Worm (Caenorhabditis elegans) whole organism, early embryonic: Measurements from ENCODE around the gene F13E9.19.
A peak's percentile ranks its signal among the peaks of the same experiment; 100 is the strongest.

Experiments used
- F13C5.2 ChIP-seq: sonication (generic microtip); optimal IDR thresholded peaks from 2 replicates; lab custom pipeline; 2017; ENCODE audit warnings: mild to moderate bottlenecking, missing genetic modification characterization, inconsistent platforms, missing compliant biosample characterization
- ama-1 ChIP-seq: fragments of 150-350 bp; optimal IDR thresholded peaks from 2 replicates; lab custom pipeline; 2014
- ceh-13 ChIP-seq: fragments of 200-800 bp; sonication (Bioruptor generic); optimal IDR thresholded peaks from 2 replicates; lab custom pipeline; 2018; ENCODE audit warnings: mild to moderate bottlenecking, missing genetic modification characterization, missing compliant biosample characterization
- ceh-36 ChIP-seq: sonication (generic microtip); optimal IDR thresholded peaks from 2 replicates; lab custom pipeline; 2016; ENCODE audit warnings: missing genetic modification characterization, inconsistent platforms, missing compliant biosample characterization
- ets-7 ChIP-seq: sonication (generic microtip); optimal IDR thresholded peaks from 2 replicates; lab custom pipeline; 2016; ENCODE audit warnings: missing genotype, missing genetic modification characterization, missing compliant biosample characterization
- flt-1 ChIP-seq: fragments of 200-800 bp; sonication (Bioruptor generic); IDR thresholded peaks from 2 replicates; pipeline ENCODE4 v1.3.6; 2022; ENCODE audit warnings: missing genetic modification characterization, missing compliant biosample characterization
- hmbx-1 ChIP-seq: sonication (generic microtip); optimal IDR thresholded peaks from 2 replicates; lab custom pipeline; 2016; ENCODE audit warnings: mild to moderate bottlenecking, missing genetic modification characterization, missing compliant biosample characterization
- hmg-4 ChIP-seq: fragments of 200-800 bp; sonication (Bioruptor generic); optimal IDR thresholded peaks from 2 replicates; lab custom pipeline; 2018; ENCODE audit warnings: mild to moderate bottlenecking, missing genetic modification characterization, missing compliant biosample characterization
- hnd-1 ChIP-seq: sonication (generic microtip); optimal IDR thresholded peaks from 2 replicates; lab custom pipeline; 2016; ENCODE audit warnings: missing genetic modification characterization, missing compliant biosample characterization
- pes-1 ChIP-seq: fragments of 200-800 bp; sonication (Bioruptor generic); IDR thresholded peaks from 2 replicates; pipeline ENCODE4 v1.3.6; 2022; ENCODE audit warnings: missing genetic modification reagents, missing genetic modification characterization, missing compliant biosample characterization
- scrt-1 ChIP-seq: fragments of 200-800 bp; sonication (Bioruptor generic); IDR thresholded peaks from 2 replicates; pipeline ENCODE4 v1.3.6; 2022; ENCODE audit warnings: missing genetic modification characterization, missing compliant biosample characterization
- sea-1 ChIP-seq: fragments of 200-800 bp; sonication (Bioruptor generic); conservative IDR thresholded peaks from 2 replicates; pipeline ENCODE4 v1.3.6; 2022; ENCODE audit warnings: missing genetic modification characterization, missing compliant biosample characterization
- tbx-37 ChIP-seq: fragments of 200-800 bp; sonication (Bioruptor generic); conservative IDR thresholded peaks from 2 replicates; pipeline ENCODE4 v1.3.6; 2022; ENCODE audit warnings: missing genetic modification reagents, missing genetic modification characterization, missing compliant biosample characterization
- tra-4 ChIP-seq: sonication (generic microtip); optimal IDR thresholded peaks from 2 replicates; lab custom pipeline; 2017; ENCODE audit warnings: missing genetic modification characterization, missing compliant biosample characterization

ce11 chrIV:10868629-10869251 is 30.5 kb upstream of the F13E9.19 start, which contains the start of gene F13E9.11:
- TF ChIP-seq scrt-1 (GFP tag; lab: Robert Waterston, UW) (no peak), hmg-4 (GFP tag; lab: Kevin White, UChicago) (peak; percentile 10), F13C5.2 (no peak), ama-1 (no peak), ets-7 (tag; lab: Kevin White, UChicago) (peak; percentile 51), tbx-37 (GFP tag; lab: Robert Waterston, UW) (no peak), pes-1 (GFP tag; lab: Robert Waterston, UW) (no peak), ceh-13 (no peak), flt-1 (no peak), tra-4 (tag; lab: Kevin White, UChicago) (no peak), hnd-1 (tag; lab: Kevin White, UChicago) (no peak), sea-1 (GFP tag; lab: Robert Waterston, UW) (no peak), ceh-36 (no peak), hmbx-1 (no peak)
